Worm (Caenorhabditis elegans) whole organism, early embryonic: ENCODE results near the gene epg-9.

ENCODE experiments used
- ceh-13 ChIP-seq: fragments of 200-800 bp; sonication (Bioruptor generic); optimal IDR thresholded peaks from 2 replicates; lab custom pipeline; 2018; ENCODE audit warnings: mild to moderate bottlenecking, missing genetic modification characterization, missing compliant biosample characterization
- hmbx-1 ChIP-seq: sonication (generic microtip); optimal IDR thresholded peaks from 2 replicates; lab custom pipeline; 2016; ENCODE audit warnings: mild to moderate bottlenecking, missing genetic modification characterization, missing compliant biosample characterization
- tra-4 ChIP-seq: sonication (generic microtip); optimal IDR thresholded peaks from 2 replicates; lab custom pipeline; 2017; ENCODE audit warnings: missing genetic modification characterization, missing compliant biosample characterization

- TF ChIP-seq tra-4 (tag; lab: Kevin White, UChicago), result no peak
- no peak for TF ChIP-seq hmbx-1 (tag; lab: Kevin White, UChicago)
- TF ChIP-seq ceh-13 (GFP tag; lab: Kevin White, UChicago), result no peak
Observed at ce11 chrIV:2600841-2601240, at the start of gene epg-9.
